Fruit fly (Drosophila melanogaster) whole organism, embryonic: ENCODE measurements around the gene Acp29AB.

ENCODE experiments used
- Abd-B ChIP-seq: fragments of 200-800 bp; sonication (Bioruptor generic); optimal IDR thresholded peaks from 2 replicates; lab custom pipeline; 2018; ENCODE audit warnings: missing biosample characterization, mild to moderate bottlenecking, missing genetic modification characterization, moderate library complexity
- Asciz ChIP-seq: fragments of 200-800 bp; sonication (Bioruptor generic); optimal IDR thresholded peaks from 2 replicates; lab custom pipeline; 2017; ENCODE audit warnings: missing biosample characterization, mild to moderate bottlenecking, missing genetic modification characterization, missing genetic modification reagents
- CG12659 ChIP-seq: fragments of 200-800 bp; sonication (Bioruptor generic); optimal IDR thresholded peaks from 3 replicates; lab custom pipeline; 2017; ENCODE audit warnings: mild to moderate bottlenecking, missing biosample characterization, missing genetic modification reagents, missing genetic modification characterization
- CG12942 ChIP-seq: fragments of 200-800 bp; sonication (Bioruptor generic); optimal IDR thresholded peaks from 3 replicates; lab custom pipeline; 2016; ENCODE audit warnings: missing biosample characterization, missing genetic modification characterization
- CG13123 ChIP-seq: fragments of 200-800 bp; sonication (Bioruptor generic); optimal IDR thresholded peaks from 2 replicates; lab custom pipeline; 2016; ENCODE audit warnings: missing biosample characterization, missing genetic modification characterization
- CG1602 ChIP-seq: fragments of 200-800 bp; sonication (Bioruptor generic); optimal IDR thresholded peaks from 3 replicates; lab custom pipeline; 2016; ENCODE audit warnings: missing biosample characterization, missing genetic modification characterization
- CG16815 ChIP-seq: fragments of 200-800 bp; sonication (Bioruptor generic); optimal IDR thresholded peaks from 3 replicates; lab custom pipeline; 2017; ENCODE audit warnings: missing biosample characterization, mild to moderate bottlenecking, missing genetic modification characterization
- CG17186 ChIP-seq: fragments of 200-800 bp; sonication (Bioruptor generic); optimal IDR thresholded peaks from 3 replicates; lab custom pipeline; 2017; ENCODE audit warnings: missing biosample characterization, missing genetic modification reagents, missing genetic modification characterization
- CG17802 ChIP-seq: fragments of 200-800 bp; sonication (Bioruptor generic); optimal IDR thresholded peaks from 2 replicates; lab custom pipeline; 2018; ENCODE audit warnings: missing biosample characterization, mild to moderate bottlenecking, missing genetic modification characterization, moderate library complexity
- CG30403 ChIP-seq: fragments of 200-800 bp; sonication (Bioruptor generic); optimal IDR thresholded peaks from 3 replicates; lab custom pipeline; 2016; ENCODE audit warnings: missing biosample characterization, missing genetic modification characterization
- CG34376 ChIP-seq: fragments of 200-800 bp; sonication (Bioruptor generic); optimal IDR thresholded peaks from 2 replicates; lab custom pipeline; 2018; ENCODE audit warnings: missing biosample characterization, mild to moderate bottlenecking, missing genetic modification characterization
- CG4707 ChIP-seq: fragments of 200-800 bp; sonication (Bioruptor generic); optimal IDR thresholded peaks from 2 replicates; lab custom pipeline; 2018; ENCODE audit warnings: missing biosample characterization, mild to moderate bottlenecking, missing genetic modification characterization, moderate library complexity
- CG5953 ChIP-seq: fragments of 200-800 bp; sonication (Bioruptor generic); IDR thresholded peaks from 2 replicates; pipeline ENCODE4 v1.3.6; 2022; ENCODE audit warnings: missing biosample characterization, missing genetic modification characterization
- CG7271 ChIP-seq: fragments of 200-800 bp; sonication (Bioruptor generic); optimal IDR thresholded peaks from 2 replicates; lab custom pipeline; 2018; ENCODE audit warnings: missing biosample characterization, mild to moderate bottlenecking, missing genetic modification characterization, moderate library complexity
- CG7556 ChIP-seq: fragments of 200-800 bp; sonication (Bioruptor generic); optimal IDR thresholded peaks from 2 replicates; lab custom pipeline; 2017; ENCODE audit warnings: missing biosample characterization, mild to moderate bottlenecking, missing genetic modification characterization
- CG7786 ChIP-seq: fragments of 200-800 bp; sonication (Bioruptor generic); optimal IDR thresholded peaks from 2 replicates; lab custom pipeline; 2016; ENCODE audit warnings: missing biosample characterization, missing genetic modification characterization
- CG8765 ChIP-seq: fragments of 200-800 bp; sonication (Bioruptor generic); IDR thresholded peaks from 2 replicates; pipeline ENCODE4 v1.3.6; 2022; ENCODE audit warnings: missing biosample characterization, missing genetic modification characterization
- Fer1 ChIP-seq: fragments of 200-800 bp; sonication (Bioruptor generic); optimal IDR thresholded peaks from 2 replicates; lab custom pipeline; 2017; ENCODE audit warnings: missing biosample characterization, mild to moderate bottlenecking, missing genetic modification characterization
- Jarid2 ChIP-seq: fragments of 200-800 bp; sonication (Bioruptor generic); optimal IDR thresholded peaks from 3 replicates; lab custom pipeline; 2017; ENCODE audit warnings: mild to moderate bottlenecking, missing biosample characterization, missing genetic modification reagents, missing genetic modification characterization
- Kr ChIP-seq: fragments of 200-800 bp; sonication (Bioruptor generic); optimal IDR thresholded peaks from 2 replicates; lab custom pipeline; 2017; ENCODE audit warnings: missing biosample characterization, mild to moderate bottlenecking, missing genetic modification characterization
- Lhr ChIP-seq: fragments of 200-800 bp; sonication (Bioruptor generic); optimal IDR thresholded peaks from 3 replicates; lab custom pipeline; 2017; ENCODE audit warnings: mild to moderate bottlenecking, missing biosample characterization, missing genetic modification reagents, missing genetic modification characterization
- Lim3 ChIP-seq: fragments of 200-800 bp; sonication (Bioruptor generic); IDR thresholded peaks from 2 replicates; pipeline ENCODE4 v1.3.6; 2022; ENCODE audit warnings: missing biosample characterization, missing genetic modification characterization
- MESR4 ChIP-seq: fragments of 200-800 bp; sonication (Bioruptor generic); optimal IDR thresholded peaks from 2 replicates; lab custom pipeline; 2018; ENCODE audit warnings: missing biosample characterization, mild to moderate bottlenecking, missing genetic modification characterization, moderate library complexity
- corto ChIP-seq: fragments of 200-800 bp; sonication (Bioruptor generic); optimal IDR thresholded peaks from 2 replicates; lab custom pipeline; 2016; ENCODE audit warnings: missing biosample characterization, mild to moderate bottlenecking, missing genetic modification characterization, moderate library complexity
- crol ChIP-seq: fragments of 200-800 bp; sonication (Bioruptor generic); IDR thresholded peaks from 2 replicates; pipeline ENCODE4 v1.3.6; 2022; ENCODE audit warnings: missing biosample characterization, missing genetic modification characterization
- dm ChIP-seq: fragments of 200-800 bp; sonication (Bioruptor generic); optimal IDR thresholded peaks from 3 replicates; lab custom pipeline; 2016; ENCODE audit warnings: missing biosample characterization, missing genetic modification characterization
- emc ChIP-seq: fragments of 200-800 bp; sonication (Bioruptor generic); optimal IDR thresholded peaks from 2 replicates; lab custom pipeline; 2016; ENCODE audit warnings: missing biosample characterization, missing genetic modification characterization
- eve ChIP-seq, 2 experiments: fragments of >200 bp; optimal IDR thresholded peaks; 2 replicates each; lab custom pipeline; 2017; ENCODE audit warnings: missing biosample characterization in 2 of 2, missing genetic modification characterization in 2 of 2
- eyg ChIP-seq: fragments of 200-800 bp; sonication (Bioruptor generic); optimal IDR thresholded peaks from 3 replicates; lab custom pipeline; 2016; ENCODE audit warnings: missing biosample characterization, missing genetic modification characterization
- fd96Cb ChIP-seq: fragments of 200-800 bp; sonication (Bioruptor generic); optimal IDR thresholded peaks from 2 replicates; lab custom pipeline; 2018; ENCODE audit warnings: missing biosample characterization, mild to moderate bottlenecking, missing genetic modification characterization, moderate library complexity
- gcm ChIP-seq: fragments of 200-800 bp; sonication (Bioruptor generic); optimal IDR thresholded peaks from 2 replicates; lab custom pipeline; 2019; ENCODE audit warnings: missing biosample characterization, mild to moderate bottlenecking, missing genetic modification characterization, moderate library complexity
- gem ChIP-seq: fragments of 200-800 bp; sonication (Bioruptor generic); optimal IDR thresholded peaks from 2 replicates; lab custom pipeline; 2019; ENCODE audit warnings: missing biosample characterization, mild to moderate bottlenecking, missing genetic modification characterization, moderate library complexity
- maf-S ChIP-seq: fragments of 200-800 bp; sonication (Bioruptor generic); optimal IDR thresholded peaks from 2 replicates; lab custom pipeline; 2016; ENCODE audit warnings: missing biosample characterization, missing genetic modification characterization
- mirr ChIP-seq: fragments of 200-800 bp; sonication (Bioruptor generic); optimal IDR thresholded peaks from 3 replicates; lab custom pipeline; 2018; ENCODE audit warnings: missing biosample characterization, mild to moderate bottlenecking, missing genetic modification characterization
- nerfin-1 ChIP-seq: fragments of 200-800 bp; sonication (Bioruptor generic); optimal IDR thresholded peaks from 3 replicates; lab custom pipeline; 2019; ENCODE audit warnings: missing biosample characterization, mild to moderate bottlenecking, missing genetic modification characterization, moderate library complexity
- nerfin-2 ChIP-seq: fragments of 200-800 bp; sonication (Bioruptor generic); IDR thresholded peaks from 2 replicates; pipeline ENCODE4 v1.3.6; 2022; ENCODE audit warnings: missing biosample characterization, missing genetic modification characterization; ENCODE audit not compliant: partially characterized antibody
- oc ChIP-seq: fragments of 200-800 bp; sonication (Bioruptor generic); optimal IDR thresholded peaks from 2 replicates; lab custom pipeline; 2018; ENCODE audit warnings: missing biosample characterization, mild to moderate bottlenecking, missing genetic modification characterization, moderate library complexity
- psq ChIP-seq: fragments of 200-800 bp; sonication (Bioruptor generic); optimal IDR thresholded peaks from 2 replicates; lab custom pipeline; 2017; ENCODE audit warnings: missing biosample characterization, missing genetic modification characterization
- ro ChIP-seq: fragments of 200-800 bp; sonication (Bioruptor generic); IDR thresholded peaks from 2 replicates; pipeline ENCODE4 v1.3.6; 2022; ENCODE audit warnings: missing biosample characterization, missing genetic modification characterization
- row ChIP-seq: fragments of 200-800 bp; sonication (Bioruptor generic); IDR thresholded peaks from 3 replicates; pipeline ENCODE4 v1.3.6; 2022; ENCODE audit warnings: missing biosample characterization, missing genetic modification characterization
- seq ChIP-seq: fragments of 200-800 bp; sonication (Bioruptor generic); IDR thresholded peaks from 2 replicates; pipeline ENCODE4 v1.3.6; 2022; ENCODE audit warnings: missing biosample characterization, missing genetic modification characterization
- shn ChIP-seq: fragments of 200-800 bp; sonication (Bioruptor generic); optimal IDR thresholded peaks from 3 replicates; lab custom pipeline; 2016; ENCODE audit warnings: missing biosample characterization, missing genetic modification characterization
- sr ChIP-seq: fragments of 200-800 bp; sonication (Bioruptor generic); IDR thresholded peaks from 3 replicates; pipeline ENCODE4 v1.3.6; 2022; ENCODE audit warnings: missing biosample characterization, missing genetic modification characterization
- toy ChIP-seq: fragments of 200-800 bp; sonication (Bioruptor generic); IDR thresholded peaks from 2 replicates; pipeline ENCODE4 v1.3.6; 2022; ENCODE audit warnings: missing biosample characterization, missing genetic modification characterization
- trem ChIP-seq: fragments of 200-800 bp; optimal IDR thresholded peaks from 3 replicates; lab custom pipeline; 2019; ENCODE audit warnings: missing biosample characterization, mild to moderate bottlenecking, missing genetic modification characterization, moderate library complexity
- twi ChIP-seq: fragments of 200-800 bp; optimal IDR thresholded peaks from 2 replicates; lab custom pipeline; 2019; ENCODE audit warnings: missing biosample characterization, mild to moderate bottlenecking, missing genetic modification characterization, moderate library complexity
- unc-4 ChIP-seq: fragments of 200-800 bp; sonication (Bioruptor generic); IDR thresholded peaks from 2 replicates; pipeline ENCODE4 v1.3.6; 2022; ENCODE audit warnings: missing biosample characterization, missing genetic modification characterization; ENCODE audit not compliant: partially characterized antibody
- usp ChIP-seq: fragments of >200 bp; optimal IDR thresholded peaks from 2 replicates; lab custom pipeline; 2017; ENCODE audit warnings: missing biosample characterization, missing genetic modification characterization
- vnd ChIP-seq: fragments of 200-800 bp; sonication (Bioruptor generic); IDR thresholded peaks from 3 replicates; pipeline ENCODE4 v1.3.6; 2022; ENCODE audit warnings: missing biosample characterization, missing genetic modification characterization; ENCODE audit not compliant: partially characterized antibody
- yki ChIP-seq: fragments of >200 bp; optimal IDR thresholded peaks from 3 replicates; lab custom pipeline; 2018

The Acp29AB gene

DNA sequence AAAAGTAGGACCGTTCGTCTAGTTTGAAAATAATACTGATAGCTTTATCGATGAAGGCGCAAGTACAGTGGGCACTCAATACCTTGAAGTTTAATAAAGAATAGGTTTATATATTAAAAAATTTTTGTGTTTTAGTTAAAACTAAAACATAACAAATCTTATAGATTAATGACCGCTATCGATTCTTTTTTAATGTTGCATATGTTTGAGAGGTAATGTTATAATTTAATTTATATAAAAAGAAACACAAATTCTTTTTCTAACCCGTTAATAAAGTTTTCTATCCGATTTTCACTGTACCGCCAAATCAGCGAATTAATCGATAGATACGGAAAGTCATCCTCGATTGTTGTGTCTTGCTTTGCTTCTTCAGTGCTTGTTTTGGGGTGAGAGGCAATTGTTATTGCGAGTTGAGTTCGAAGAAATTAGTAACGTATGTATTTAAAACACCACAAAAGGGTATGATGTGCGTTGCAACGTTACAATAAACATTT, 8.9 kb downstream of the Acp29AB start, which contains the start of the genes Dad1 and CG13384 (continued):
- peak; percentile 78; the same call in 1 of the 2 replicates for TF ChIP-seq CG8765
- TF ChIP-seq unc-4 (GFP tag; lab: Robert Waterston, UW), result 0 out of 2 replicates have a peak, but pooled peaks have one; percentile 51
- TF ChIP-seq trem (tag; lab: Kevin White, UChicago), result peak; percentile 93
- TF ChIP-seq shn (GFP tag; lab: Kevin White, UChicago), result peak; percentile 35
- peak; percentile 65 for TF ChIP-seq Kr (GFP tag; lab: Kevin White, UChicago)
- peak; percentile 86 for TF ChIP-seq corto (GFP tag; lab: Kevin White, UChicago)
- TF ChIP-seq CG30403 (GFP tag; lab: Kevin White, UChicago), result peak; percentile 96
- TF ChIP-seq CG7271, result peak; percentile 82
- peak; percentile 59 for TF ChIP-seq CG17186
- peak; percentile 80 for TF ChIP-seq Asciz (GFP tag; lab: Kevin White, UChicago)
- TF ChIP-seq usp (GFP tag; lab: Kevin White, UChicago), result no peak
- TF ChIP-seq CG17802 (tag; lab: Kevin White, UChicago), result peak; percentile 28
- peak; percentile 91 for TF ChIP-seq oc (tag; lab: Kevin White, UChicago)
- peak; percentile 93 for TF ChIP-seq gcm (GFP tag; lab: Kevin White, UChicago)
- peak; percentile 10; the same call in 1 of the 2 replicates for TF ChIP-seq Lim3 (GFP tag; lab: Robert Waterston, UW)
- TF ChIP-seq Abd-B (GFP tag; lab: Kevin White, UChicago), result peak; percentile 94
- TF ChIP-seq Fer1 (GFP tag; lab: Kevin White, UChicago), result peak; percentile 95
- TF ChIP-seq CG34376 (GFP tag; lab: Kevin White, UChicago), result peak; percentile 93
- peak; percentile 86 for TF ChIP-seq CG12942 (GFP tag; lab: Kevin White, UChicago)
- TF ChIP-seq CG16815 (GFP tag; lab: Kevin White, UChicago), result peak; percentile 92
- peak; percentile 66 for TF ChIP-seq maf-S (GFP tag; lab: Kevin White, UChicago)
- TF ChIP-seq vnd (GFP tag; lab: Robert Waterston, UW), result no peak
- peak; percentile 91 for TF ChIP-seq seq (GFP tag; lab: Robert Waterston, UW)
- TF ChIP-seq gem, result peak; percentile 97
- no peak for TF ChIP-seq eve (GFP tag; optimal IDR thresholded peaks at IDR 0.05; lab: Kevin White, UChicago)
- TF ChIP-seq crol, result peak; percentile 14; the same call in 1 of the 2 replicates
- TF ChIP-seq nerfin-2, result no peak
- peak; percentile 90 for TF ChIP-seq twi (tag; lab: Kevin White, UChicago)
- peak; percentile 97 for TF ChIP-seq CG12659
- no peak for TF ChIP-seq sr (GFP tag; lab: Robert Waterston, UW)
- TF ChIP-seq CG1602 (GFP tag; lab: Kevin White, UChicago), result peak; percentile 92
- peak; percentile 52 for TF ChIP-seq mirr (GFP tag; lab: Kevin White, UChicago)
- peak; percentile 58; the same call in 1 of the 2 replicates for TF ChIP-seq CG5953 (GFP tag; lab: Robert Waterston, UW)
- TF ChIP-seq CG4707 (GFP tag; lab: Kevin White, UChicago), result peak; percentile 24
- TF ChIP-seq nerfin-1 (tag; lab: Kevin White, UChicago), result peak; percentile 90
- TF ChIP-seq CG7556, result peak; percentile 94
- no peak for TF ChIP-seq eyg (GFP tag; lab: Kevin White, UChicago)
- peak; percentile 81 for TF ChIP-seq toy
- TF ChIP-seq CG13123 (GFP tag; lab: Kevin White, UChicago), result peak; percentile 77
- peak; percentile 90 for TF ChIP-seq fd96Cb
- TF ChIP-seq CG7786 (GFP tag; lab: Kevin White, UChicago), result peak; percentile 59
- no peak for TF ChIP-seq yki (lab: Kevin White, UChicago)
- TF ChIP-seq dm (GFP tag; lab: Kevin White, UChicago), result peak; percentile 36
- TF ChIP-seq psq, result peak; percentile 84
- peak; percentile 69 for TF ChIP-seq Jarid2 (GFP tag; lab: Kevin White, UChicago)
- peak; percentile 72 for TF ChIP-seq ro (GFP tag; lab: Robert Waterston, UW)
- TF ChIP-seq emc, result no peak
- peak; percentile 58 for TF ChIP-seq Lhr
- peak; percentile 99 for TF ChIP-seq row (GFP tag; lab: Robert Waterston, UW)
- no peak for TF ChIP-seq MESR4 (GFP tag; lab: Kevin White, UChicago)
